Fruit fly (Drosophila melanogaster) Kc167 (cell line): ENCODE results near the gene CG14506.

Source experiments
- Myc ChIP-seq: fragments of >200 bp; optimal IDR thresholded peaks from 2 replicates; lab custom pipeline; 2017; ENCODE audit warnings: missing external identifiers
- Sin3A ChIP-seq: fragments of >200 bp; optimal IDR thresholded peaks from 2 replicates; lab custom pipeline; 2018; ENCODE audit warnings: missing external identifiers
- h ChIP-seq: fragments of >200 bp; optimal IDR thresholded peaks from 3 replicates; lab custom pipeline; 2018; ENCODE audit warnings: missing external identifiers
- insv ChIP-seq: fragments of >200 bp; optimal IDR thresholded peaks from 3 replicates; lab custom pipeline; 2018; ENCODE audit warnings: missing external identifiers
- psq ChIP-seq: fragments of >200 bp; optimal IDR thresholded peaks from 2 replicates; lab custom pipeline; 2017; ENCODE audit warnings: missing external identifiers
- ttk ChIP-seq: sonication (Bioruptor generic); optimal IDR thresholded peaks from 2 replicates; lab custom pipeline; 2017; ENCODE audit warnings: missing external identifiers

Gene CG14506

DNA sequence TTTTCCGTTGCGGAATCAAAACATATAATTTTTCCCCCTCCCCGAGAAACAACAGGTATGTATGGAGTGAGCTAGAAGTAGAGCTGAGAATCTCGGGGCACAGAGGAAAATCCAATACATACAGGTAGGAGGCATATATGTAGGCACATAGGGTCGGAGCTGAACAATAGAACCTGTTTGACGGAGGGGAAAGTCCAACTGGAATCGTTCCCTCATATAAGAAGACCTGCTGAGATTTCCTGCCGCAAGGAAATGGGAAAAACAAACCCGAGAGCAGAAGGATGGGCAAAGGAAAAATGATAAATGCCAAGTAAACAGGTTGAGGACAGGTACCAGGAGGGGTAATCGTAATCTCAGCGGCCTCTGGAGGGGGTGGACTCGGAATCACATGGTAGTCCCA is 7.1 kb upstream of the CG14506 start:
- TF ChIP-seq insv (lab: Kevin White, UChicago) (no peak), h (no peak), Myc (lab: Kevin White, UChicago) (no peak), psq (lab: Kevin White, UChicago) (no peak), ttk (lab: Kevin White, UChicago) (no peak), Sin3A (lab: Kevin White, UChicago) (no peak)

DNA sequence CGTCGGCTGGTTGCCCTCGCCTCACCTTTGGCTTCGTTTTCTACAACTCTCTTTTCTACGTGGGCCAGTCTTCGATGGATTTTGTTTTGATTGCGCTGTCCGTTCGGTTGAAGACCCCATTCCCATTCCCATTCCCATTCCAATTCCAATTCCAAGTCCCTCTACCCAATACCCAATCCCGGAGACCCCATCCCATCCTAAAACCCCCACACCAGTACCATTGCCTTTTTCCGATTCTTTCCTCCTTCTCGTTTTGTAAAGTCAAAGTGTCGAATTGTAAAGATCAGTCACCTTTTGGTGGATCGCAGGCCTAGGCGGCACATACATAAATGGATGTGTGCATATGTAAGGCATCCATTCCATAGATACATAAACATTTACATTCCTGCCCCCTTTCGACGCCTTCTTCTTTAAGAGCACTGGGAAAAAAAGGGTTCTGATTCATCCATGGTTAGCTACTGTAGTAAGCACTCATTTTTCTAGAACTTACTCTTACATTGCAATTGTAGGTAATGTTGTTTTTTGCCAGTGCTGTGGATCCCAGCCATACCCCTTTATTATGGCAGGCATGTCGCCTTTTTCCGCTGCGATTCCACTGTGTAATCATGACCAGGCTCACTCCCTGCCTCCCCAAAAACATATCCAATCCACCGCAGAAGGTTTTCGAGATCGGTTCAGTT is 2.9 kb upstream of the CG14506 start:
- TF ChIP-seq h: no peak
- no peak for TF ChIP-seq insv (lab: Kevin White, UChicago)
- TF ChIP-seq psq (lab: Kevin White, UChicago): no peak
- no peak for TF ChIP-seq ttk (lab: Kevin White, UChicago)
- no peak for TF ChIP-seq Sin3A (lab: Kevin White, UChicago)
- no peak for TF ChIP-seq Myc (lab: Kevin White, UChicago)

DNA sequence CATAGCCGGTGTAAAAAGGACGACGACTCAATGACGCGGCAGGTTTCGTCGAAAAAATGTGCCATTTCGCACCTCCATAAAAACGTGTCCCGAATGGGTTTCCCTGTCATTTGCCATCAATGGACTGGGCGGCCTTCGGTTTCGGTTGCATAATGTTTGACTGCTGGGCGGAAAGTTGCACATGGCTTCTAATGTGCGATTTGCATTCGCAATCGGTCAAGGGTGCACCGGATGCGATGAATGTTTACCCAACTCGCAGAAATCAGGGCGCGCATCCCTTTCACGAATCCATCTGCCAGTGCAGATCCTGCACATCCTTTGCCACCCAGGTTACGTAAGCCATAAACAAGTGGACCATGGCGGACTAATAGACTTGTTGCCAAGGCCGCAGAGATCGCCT is 835 bp upstream of the CG14506 start:
- no peak for TF ChIP-seq psq (lab: Kevin White, UChicago)
- no peak for TF ChIP-seq insv (lab: Kevin White, UChicago)
- no peak for TF ChIP-seq Sin3A (lab: Kevin White, UChicago)
- no peak for TF ChIP-seq h
- no peak for TF ChIP-seq ttk (lab: Kevin White, UChicago)
- TF ChIP-seq Myc (lab: Kevin White, UChicago): no peak

DNA sequence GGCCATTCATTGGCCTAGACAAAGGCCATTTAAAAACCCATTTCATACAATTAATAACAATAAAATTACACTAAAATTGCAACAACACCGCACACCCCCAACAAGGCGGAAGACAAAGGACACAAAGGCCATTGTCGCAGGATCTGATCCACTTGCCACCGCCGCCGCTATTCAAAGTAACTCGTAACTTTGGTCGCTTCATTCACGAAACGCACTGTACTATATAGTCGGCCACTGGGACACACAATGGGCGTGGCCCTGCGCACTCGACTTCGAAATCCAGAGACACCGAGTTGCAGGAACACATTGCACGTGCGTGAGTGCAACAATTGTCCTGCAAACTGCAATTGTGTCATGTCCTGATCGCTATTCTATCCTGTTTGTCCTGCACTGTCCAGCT is 3.5 kb downstream of the CG14506 start:
- no peak for TF ChIP-seq ttk (lab: Kevin White, UChicago)
- no peak for TF ChIP-seq Sin3A (lab: Kevin White, UChicago)
- no peak for TF ChIP-seq Myc (lab: Kevin White, UChicago)
- no peak for TF ChIP-seq h

DNA sequence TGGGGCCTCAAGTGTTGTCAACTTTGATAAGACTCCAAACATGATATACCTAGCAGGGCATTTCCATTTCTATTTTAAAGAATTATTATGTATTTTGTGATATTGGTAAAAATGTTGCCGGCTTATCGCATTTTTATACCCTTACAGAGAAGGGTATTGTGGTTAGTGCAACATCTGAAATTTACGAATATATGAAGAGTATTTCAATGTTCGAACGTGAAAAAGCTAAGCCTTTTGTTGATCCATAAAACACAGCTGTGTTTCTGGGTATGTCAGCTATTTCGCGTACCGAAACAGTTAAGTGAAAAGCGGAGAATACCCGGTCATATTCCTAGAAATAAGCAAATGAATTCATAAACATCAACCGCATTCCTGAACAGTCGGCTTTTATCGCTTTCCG is 5.0 kb downstream of the CG14506 start:
- no peak for TF ChIP-seq ttk (lab: Kevin White, UChicago)
- TF ChIP-seq insv (lab: Kevin White, UChicago): no peak
- TF ChIP-seq h: no peak
- no peak for TF ChIP-seq Sin3A (lab: Kevin White, UChicago)
- TF ChIP-seq psq (lab: Kevin White, UChicago): no peak
- TF ChIP-seq Myc (lab: Kevin White, UChicago): no peak

DNA sequence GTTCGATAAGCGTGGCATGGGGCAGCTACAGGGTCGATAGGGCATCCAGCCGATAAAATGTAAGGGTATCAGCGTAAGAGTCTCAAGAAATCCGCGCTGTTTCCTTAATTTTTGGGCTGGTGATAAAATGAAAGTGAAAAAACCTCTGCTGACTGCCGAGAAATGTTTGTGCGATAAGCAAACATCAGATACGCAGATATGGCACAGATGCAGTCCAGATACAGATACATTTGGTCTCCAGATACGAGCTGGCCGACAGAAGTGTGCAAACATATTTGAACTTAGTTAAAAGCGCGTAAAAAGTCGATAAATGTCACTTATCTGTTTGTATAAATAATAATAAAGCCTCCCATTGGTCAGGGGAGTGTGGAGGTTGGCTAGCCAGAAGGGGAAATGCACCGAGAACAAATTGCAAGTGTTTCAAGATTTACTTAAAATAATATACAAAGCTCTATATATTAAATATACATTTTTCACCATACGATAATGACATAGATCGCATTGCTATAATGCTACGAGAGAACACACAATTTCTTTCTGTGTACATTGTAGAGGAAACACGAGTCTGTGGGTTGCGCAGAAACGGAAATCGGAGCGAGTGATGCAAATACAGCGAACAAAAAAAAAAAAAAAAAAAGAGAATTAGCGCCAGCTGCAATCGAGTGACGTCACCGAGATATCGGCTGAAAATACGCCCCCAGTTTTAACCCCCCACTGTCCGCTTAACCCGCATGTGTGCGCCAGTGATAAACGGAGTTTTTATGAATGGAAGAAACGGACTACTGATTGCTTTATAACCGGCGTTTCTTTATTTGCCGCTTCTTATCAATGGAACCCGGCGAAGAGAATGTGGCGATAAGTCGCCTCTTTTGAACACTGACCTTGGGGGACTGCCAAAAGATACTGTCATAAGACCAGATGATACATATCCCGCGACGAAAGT is 6.1 kb downstream of the CG14506 start:
- TF ChIP-seq ttk (lab: Kevin White, UChicago): no peak
- TF ChIP-seq insv (lab: Kevin White, UChicago): no peak
- TF ChIP-seq psq (lab: Kevin White, UChicago): no peak
- no peak for TF ChIP-seq h
- no peak for TF ChIP-seq Sin3A (lab: Kevin White, UChicago)
- no peak for TF ChIP-seq Myc (lab: Kevin White, UChicago)

DNA sequence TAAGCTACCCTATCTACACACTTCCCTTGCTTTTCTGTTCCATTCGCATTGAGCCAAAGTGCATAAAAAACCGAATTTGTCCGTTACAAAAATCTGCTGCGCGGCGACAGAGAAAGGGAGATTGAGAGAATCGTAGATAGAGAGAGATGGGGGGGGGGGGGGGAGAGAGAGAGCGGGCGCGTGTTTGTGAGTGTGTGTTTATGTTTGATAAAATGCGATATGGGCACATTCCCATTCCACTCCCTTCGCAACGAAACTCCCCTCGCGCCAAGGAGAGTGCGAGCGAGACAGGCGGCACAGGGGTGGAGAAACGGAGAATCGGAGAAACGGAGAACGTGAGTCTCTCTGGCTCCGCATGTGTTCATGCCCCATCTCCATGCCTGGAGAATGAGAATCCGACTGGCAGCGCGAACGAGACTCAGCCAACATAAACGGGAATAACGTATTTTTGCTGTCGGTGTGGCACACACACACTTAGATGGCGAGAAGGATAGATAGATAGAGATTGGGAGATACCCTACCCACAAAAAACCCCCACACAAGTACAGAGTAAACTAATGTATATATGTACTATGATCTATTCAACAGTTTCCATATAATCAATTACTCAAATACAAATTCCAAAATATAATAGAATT is 9.5 kb downstream of the CG14506 start:
- TF ChIP-seq Sin3A (lab: Kevin White, UChicago): no peak
- TF ChIP-seq ttk (lab: Kevin White, UChicago): no peak
- no peak for TF ChIP-seq insv (lab: Kevin White, UChicago)
- no peak for TF ChIP-seq h
- no peak for TF ChIP-seq psq (lab: Kevin White, UChicago)
- TF ChIP-seq Myc (lab: Kevin White, UChicago): no peak

DNA sequence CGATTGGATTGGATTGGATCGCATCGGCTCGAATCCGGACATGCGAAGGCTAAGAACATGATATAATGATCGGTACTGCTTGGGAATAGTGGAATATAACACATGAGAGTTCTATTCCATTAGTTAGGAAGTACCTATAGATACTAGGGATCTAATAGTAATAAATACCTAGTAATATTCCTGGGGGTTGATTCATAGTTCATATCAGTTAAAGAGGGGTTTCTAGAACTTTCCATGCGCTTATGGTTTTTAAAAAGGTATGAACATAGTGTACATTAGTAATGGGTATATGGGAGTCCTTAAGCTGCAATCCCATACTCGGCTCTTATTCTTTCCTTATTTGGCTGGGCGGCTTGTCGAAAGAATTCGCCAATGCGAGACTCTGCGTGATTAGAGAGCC is 12.7 kb downstream of the CG14506 start:
- TF ChIP-seq Sin3A (lab: Kevin White, UChicago) (no peak), ttk (lab: Kevin White, UChicago) (no peak), psq (lab: Kevin White, UChicago) (no peak), Myc (lab: Kevin White, UChicago) (no peak), h (no peak), insv (lab: Kevin White, UChicago) (no peak)

DNA sequence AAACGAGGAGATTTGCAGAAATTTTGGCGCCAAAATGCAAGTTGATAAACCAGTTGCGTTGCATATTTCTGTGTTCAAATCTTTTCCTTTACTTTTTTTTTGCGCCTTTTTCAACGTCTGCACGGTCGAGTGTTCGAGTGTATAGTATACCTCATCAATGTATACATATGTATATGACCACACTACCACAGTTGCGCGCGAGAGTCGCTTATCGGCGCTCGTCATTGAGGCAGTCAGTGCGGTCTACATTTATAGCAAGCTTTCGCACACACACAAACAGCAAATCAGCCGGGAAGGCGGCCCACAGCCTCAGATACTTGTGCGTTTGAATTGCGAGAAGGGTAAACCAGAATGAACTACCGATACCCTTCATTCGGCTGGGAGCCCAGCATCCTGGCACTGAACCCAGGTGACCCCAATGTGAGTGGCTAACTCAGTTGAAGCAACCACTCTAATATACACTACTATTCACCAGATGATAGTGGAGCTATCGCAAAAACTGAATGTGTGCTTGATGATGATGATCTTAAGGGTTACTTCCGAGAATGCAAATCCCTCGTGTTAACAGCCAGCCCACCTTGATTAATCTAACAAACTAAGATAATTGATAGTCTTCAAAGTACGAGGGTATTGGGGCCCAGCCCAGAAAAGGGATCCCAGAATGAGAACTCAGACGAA is 13.9 kb downstream of the CG14506 start:
- TF ChIP-seq insv (lab: Kevin White, UChicago): no peak
- TF ChIP-seq Myc (lab: Kevin White, UChicago): no peak
- TF ChIP-seq psq (lab: Kevin White, UChicago): no peak
- no peak for TF ChIP-seq h
- TF ChIP-seq ttk (lab: Kevin White, UChicago): no peak
- TF ChIP-seq Sin3A (lab: Kevin White, UChicago): no peak

DNA sequence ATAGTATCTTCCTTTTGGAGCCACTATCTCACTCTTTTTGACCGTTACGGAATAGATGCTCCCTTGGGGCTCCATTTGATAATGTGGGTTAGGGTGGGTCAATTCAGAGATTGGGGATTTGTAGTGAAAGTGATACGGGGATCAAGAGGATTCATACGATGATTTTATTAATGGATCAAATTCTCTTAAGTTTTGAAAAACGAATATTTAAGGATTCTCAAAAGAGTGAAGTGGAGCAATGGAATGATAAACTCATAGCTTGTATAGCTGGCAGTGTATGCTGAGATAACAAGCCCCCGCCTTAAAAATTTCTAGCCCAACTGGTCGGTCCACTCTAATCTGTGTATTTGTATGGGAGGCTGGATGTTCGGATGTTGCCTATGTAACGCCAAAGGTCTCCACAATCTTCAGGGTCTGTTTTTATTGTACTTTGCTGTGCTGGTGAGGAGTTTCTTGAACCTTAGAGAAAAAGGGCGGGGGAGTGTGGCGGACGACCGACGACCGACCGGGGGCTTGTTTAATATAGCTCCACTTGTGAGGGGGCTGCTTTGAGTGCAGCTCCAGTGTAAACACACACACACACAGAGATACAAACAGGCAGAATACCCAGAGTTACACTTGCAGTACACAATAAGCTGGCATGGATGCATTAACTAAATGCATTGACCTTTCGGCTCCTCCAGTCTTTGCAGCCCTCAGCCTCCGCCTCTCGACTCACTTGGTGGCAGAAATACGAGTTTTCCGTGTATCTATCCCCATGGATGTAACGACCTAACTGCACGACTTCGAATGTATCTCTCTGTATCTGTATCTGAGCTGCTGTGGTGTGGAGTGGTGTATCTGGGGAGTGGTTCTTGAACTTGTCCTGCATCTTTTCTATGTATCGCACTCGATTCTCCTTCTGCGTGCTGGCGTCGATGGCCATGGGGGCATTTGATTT is 16.1 kb downstream of the CG14506 start:
- TF ChIP-seq Myc (lab: Kevin White, UChicago) (no peak), Sin3A (lab: Kevin White, UChicago) (no peak), ttk (lab: Kevin White, UChicago) (no peak), h (no peak), insv (lab: Kevin White, UChicago) (no peak), psq (lab: Kevin White, UChicago) (no peak)
